Fruit fly (Drosophila melanogaster): ENCODE data around the gene Antp.

DNA sequence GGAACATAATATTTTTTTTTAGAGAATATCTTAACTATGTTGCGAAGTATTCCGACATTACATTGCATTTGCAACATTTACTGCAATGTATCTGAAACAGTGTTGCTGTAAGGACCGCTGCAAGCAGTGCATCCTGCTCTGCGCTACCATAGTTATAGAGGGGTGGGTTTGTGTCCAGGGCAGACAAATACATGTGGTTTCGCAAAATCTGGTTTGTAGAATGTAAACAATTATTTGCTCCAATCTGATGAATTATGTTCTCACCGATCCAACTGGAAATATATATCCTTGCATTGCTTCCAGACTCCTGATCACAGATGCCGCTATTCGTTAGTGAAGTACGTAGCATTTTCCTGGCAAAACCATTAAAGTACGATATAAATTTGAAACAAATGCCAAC lies 144.7 kb downstream of the Antp start:
- no peak for TF ChIP-seq ttk (optimal IDR thresholded peaks at IDR 0.05)
- no peak for TF ChIP-seq h (optimal IDR thresholded peaks at IDR 0.05)
- no peak for TF ChIP-seq Myc (optimal IDR thresholded peaks at IDR 0.05)
- no peak for TF ChIP-seq insv (optimal IDR thresholded peaks at IDR 0.05)

All from Kc167 (cell line).